Worm (Caenorhabditis elegans) whole organism, L4 larva: ENCODE data around the gene prx-19.
A peak's percentile ranks its signal among the peaks of the same experiment; 100 is the strongest.

Experiments used
- F10B5.3 ChIP-seq: sonication (generic microtip); optimal IDR thresholded peaks from 2 replicates; lab custom pipeline; 2016; ENCODE audit warnings: mild to moderate bottlenecking, missing genetic modification characterization, missing compliant biosample characterization
- F44E2.7 ChIP-seq: fragments of 200-800 bp; sonication (Bioruptor generic); IDR thresholded peaks from 2 replicates; pipeline ENCODE4 v2.1.2; 2022; ENCODE audit warnings: missing genetic modification characterization, missing compliant biosample characterization
- T20F7.1 ChIP-seq: fragments of 200-800 bp; sonication (Bioruptor generic); optimal IDR thresholded peaks from 2 replicates; lab custom pipeline; 2018; ENCODE audit warnings: mild to moderate bottlenecking, missing genetic modification characterization, missing compliant biosample characterization
- T26A8.4 ChIP-seq: fragments of 200-800 bp; sonication (Bioruptor generic); IDR thresholded peaks from 2 replicates; pipeline ENCODE4 v1.3.6; 2022; ENCODE audit warnings: missing genetic modification characterization, missing compliant biosample characterization
- Y75B8A.6 ChIP-seq: fragments of 200-800 bp; sonication (Bioruptor generic); IDR thresholded peaks from 2 replicates; pipeline ENCODE4 v1.3.6; 2022; ENCODE audit warnings: missing genetic modification reagents, missing genetic modification characterization, missing compliant biosample characterization
- aha-1 ChIP-seq: fragments of 150-350 bp; peaks from one replicate; lab custom pipeline; 2014; ENCODE audit warnings: missing biosample characterization, missing genetic modification characterization
- ama-1 ChIP-seq: fragments of 150-350 bp; optimal IDR thresholded peaks from 2 replicates; lab custom pipeline; 2014; ENCODE audit warnings: inconsistent platforms, mixed read lengths
- arid-1 ChIP-seq: fragments of 200-800 bp; sonication (Bioruptor generic); conservative IDR thresholded peaks from 2 replicates; pipeline ENCODE4 v1.3.6; 2022; ENCODE audit warnings: missing genetic modification reagents, missing genetic modification characterization, missing compliant biosample characterization
- ceh-20 ChIP-seq: fragments of 200-800 bp; sonication (Bioruptor generic); IDR thresholded peaks from 2 replicates; pipeline ENCODE4 v1.3.6; 2022; ENCODE audit warnings: missing genetic modification reagents, missing genetic modification characterization, missing compliant biosample characterization
- ceh-28 ChIP-seq: fragments of 150-350 bp; optimal IDR thresholded peaks from 2 replicates; lab custom pipeline; 2014; ENCODE audit warnings: missing biosample characterization, missing genetic modification reagents, missing genetic modification characterization
- ceh-32 ChIP-seq: sonication (generic microtip); optimal IDR thresholded peaks from 2 replicates; lab custom pipeline; 2016; ENCODE audit warnings: mild to moderate bottlenecking, missing genetic modification characterization, missing compliant biosample characterization; ENCODE audit not compliant: poor library complexity
- ceh-44 ChIP-seq: fragments of 200-800 bp; sonication (Bioruptor generic); IDR thresholded peaks from 2 replicates; pipeline ENCODE4 v1.3.6; 2022; ENCODE audit warnings: missing genetic modification reagents, missing genetic modification characterization, missing compliant biosample characterization
- ceh-62 ChIP-seq: sonication (generic microtip); optimal IDR thresholded peaks from 2 replicates; lab custom pipeline; 2017; ENCODE audit warnings: missing biosample characterization, missing genetic modification characterization
- ctbp-1 ChIP-seq: fragments of 200-800 bp; sonication (Bioruptor generic); IDR thresholded peaks from 2 replicates; pipeline ENCODE4 v1.3.6; 2022; ENCODE audit warnings: missing genetic modification reagents, missing genetic modification characterization, missing compliant biosample characterization
- daf-12 ChIP-seq: fragments of 150-350 bp; optimal IDR thresholded peaks from 2 replicates; lab custom pipeline; 2014; ENCODE audit warnings: missing biosample characterization, missing genetic modification reagents, missing genetic modification characterization
- daf-19 ChIP-seq: fragments of 200-800 bp; sonication (Bioruptor generic); conservative IDR thresholded peaks from 2 replicates; pipeline ENCODE4 v1.3.6; 2022; ENCODE audit warnings: missing genetic modification characterization, missing compliant biosample characterization
- daf-8 ChIP-seq: fragments of 200-800 bp; sonication (Bioruptor generic); IDR thresholded peaks from 2 replicates; pipeline ENCODE4 v1.3.6; 2022; ENCODE audit warnings: missing genetic modification characterization, missing compliant biosample characterization
- dmd-6 ChIP-seq: fragments of 200-800 bp; sonication (Bioruptor generic); IDR thresholded peaks from 2 replicates; pipeline ENCODE4 v1.3.6; 2022; ENCODE audit warnings: missing genetic modification reagents, missing genetic modification characterization, missing compliant biosample characterization
- dmd-8 ChIP-seq: fragments of 200-800 bp; sonication (Bioruptor generic); IDR thresholded peaks from 2 replicates; pipeline ENCODE4 v1.3.6; 2022; ENCODE audit warnings: missing genetic modification characterization, missing compliant biosample characterization
- dpl-1 ChIP-seq: fragments of 150-350 bp; optimal IDR thresholded peaks from 2 replicates; lab custom pipeline; 2014; ENCODE audit warnings: missing biosample characterization, missing genetic modification reagents, missing genetic modification characterization
- dve-1 ChIP-seq: sonication (generic microtip); optimal IDR thresholded peaks from 2 replicates; lab custom pipeline; 2017; ENCODE audit warnings: antibody characterized with exemption, mild to moderate bottlenecking, missing genetic modification characterization, missing compliant biosample characterization; ENCODE audit not compliant: insufficient read depth
- fkh-10 ChIP-seq: fragments of 150-350 bp; optimal IDR thresholded peaks from 2 replicates; lab custom pipeline; 2014; ENCODE audit warnings: missing biosample characterization, missing genetic modification reagents, missing genetic modification characterization
- fos-1 ChIP-seq: fragments of 150-350 bp; optimal IDR thresholded peaks from 2 replicates; lab custom pipeline; 2014; ENCODE audit warnings: missing biosample characterization, missing genetic modification characterization
- hif-1 ChIP-seq, 2 experiments: sonication (generic microtip); optimal IDR thresholded peaks; 2 replicates each; lab custom pipeline; 2016 to 2017; ENCODE audit warnings: missing compliant biosample characterization in 2 of 2, missing genetic modification characterization in 2 of 2, missing genetic modification reagents in 2 of 2, missing genotype in 2 of 2, mild to moderate bottlenecking in 1 of 2
- hlh-11 ChIP-seq: fragments of 200-800 bp; sonication (Bioruptor generic); optimal IDR thresholded peaks from 2 replicates; lab custom pipeline; 2018; ENCODE audit warnings: mild to moderate bottlenecking, missing genetic modification characterization, missing compliant biosample characterization
- hlh-30 ChIP-seq: sonication (generic microtip); optimal IDR thresholded peaks from 2 replicates; lab custom pipeline; 2017; ENCODE audit warnings: antibody characterized with exemption, mild to moderate bottlenecking, missing genetic modification characterization, missing compliant biosample characterization; ENCODE audit not compliant: insufficient read depth
- jun-1 ChIP-seq: fragments of 150-350 bp; optimal IDR thresholded peaks from 2 replicates; lab custom pipeline; 2014; ENCODE audit warnings: missing biosample characterization, missing genetic modification reagents, missing genetic modification characterization
- lim-7 ChIP-seq: fragments of 200-800 bp; sonication (Bioruptor generic); IDR thresholded peaks from 2 replicates; pipeline ENCODE4 v1.3.6; 2022; ENCODE audit warnings: missing genetic modification characterization, missing compliant biosample characterization
- lin-1 ChIP-seq: fragments of 200-800 bp; sonication (Bioruptor generic); IDR thresholded peaks from 2 replicates; pipeline ENCODE4 v1.3.6; 2022; ENCODE audit warnings: missing genetic modification reagents, missing genetic modification characterization, missing compliant biosample characterization
- lin-29 ChIP-seq: fragments of 200-800 bp; sonication (Bioruptor generic); IDR thresholded peaks from 2 replicates; pipeline ENCODE4 v1.3.6; 2022; ENCODE audit warnings: missing genetic modification reagents, missing genetic modification characterization, missing compliant biosample characterization
- lsy-2 ChIP-seq, 2 experiments: fragments of 150-350 bp in 1 of 2; sonication (generic microtip) in 1 of 2; optimal IDR thresholded peaks; 2 replicates each; lab custom pipeline; 2014 to 2017; ENCODE audit warnings: missing biosample characterization in 2 of 2, missing genetic modification characterization in 2 of 2
- madf-5 ChIP-seq, 2 experiments: fragments of 200-800 bp; sonication (Bioruptor generic); IDR thresholded peaks; 2 replicates each; pipeline ENCODE4 v1.3.6; 2022; ENCODE audit warnings: missing compliant biosample characterization in 2 of 2, missing genetic modification characterization in 2 of 2
- mes-2 ChIP-seq: sonication (generic microtip); optimal IDR thresholded peaks from 2 replicates; lab custom pipeline; 2016; ENCODE audit warnings: missing genotype, mild to moderate bottlenecking, missing genetic modification characterization, missing compliant biosample characterization; ENCODE audit not compliant: poor library complexity, severe bottlenecking
- mxl-2 ChIP-seq: fragments of 200-800 bp; sonication (Bioruptor generic); conservative IDR thresholded peaks from 2 replicates; pipeline ENCODE4 v1.3.6; 2022; ENCODE audit warnings: missing genetic modification reagents, missing genetic modification characterization, missing compliant biosample characterization
- mxl-3 ChIP-seq: fragments of 200-800 bp; sonication (Bioruptor generic); optimal IDR thresholded peaks from 2 replicates; lab custom pipeline; 2018; ENCODE audit warnings: mild to moderate bottlenecking, missing genetic modification characterization, missing compliant biosample characterization
- nhr-10 ChIP-seq: fragments of 150-350 bp; optimal IDR thresholded peaks from 2 replicates; lab custom pipeline; 2014; ENCODE audit warnings: missing biosample characterization, missing genetic modification characterization
- nhr-11 ChIP-seq: fragments of 150-350 bp; optimal IDR thresholded peaks from 2 replicates; lab custom pipeline; 2014; ENCODE audit warnings: missing biosample characterization, missing genetic modification characterization
- nhr-25 ChIP-seq: sonication (generic microtip); optimal IDR thresholded peaks from 2 replicates; lab custom pipeline; 2017; ENCODE audit warnings: missing genetic modification characterization, mild to moderate bottlenecking, missing compliant biosample characterization, antibody characterized with exemption, moderate library complexity, borderline replicate concordance; ENCODE audit not compliant: insufficient read depth
- nhr-28 ChIP-seq: fragments of 150-350 bp; optimal IDR thresholded peaks from 2 replicates; lab custom pipeline; 2014; ENCODE audit warnings: missing biosample characterization, missing genetic modification characterization
- nhr-76 ChIP-seq: fragments of 150-350 bp; optimal IDR thresholded peaks from 2 replicates; lab custom pipeline; 2014; ENCODE audit warnings: missing biosample characterization, missing genetic modification characterization
- nhr-77 ChIP-seq: fragments of 150-350 bp; optimal IDR thresholded peaks from 2 replicates; lab custom pipeline; 2014; ENCODE audit warnings: missing biosample characterization, missing genetic modification characterization
- saeg-2 ChIP-seq: fragments of 200-800 bp; sonication (Bioruptor generic); IDR thresholded peaks from 2 replicates; pipeline ENCODE4 v1.3.6; 2022; ENCODE audit warnings: missing genetic modification reagents, missing genetic modification characterization, missing compliant biosample characterization
- spr-3 ChIP-seq: fragments of 200-800 bp; sonication (Bioruptor generic); optimal IDR thresholded peaks from 2 replicates; lab custom pipeline; 2018; ENCODE audit warnings: mild to moderate bottlenecking, missing genetic modification characterization, missing compliant biosample characterization
- unc-39 ChIP-seq: sonication (generic microtip); optimal IDR thresholded peaks from 2 replicates; lab custom pipeline; 2017; ENCODE audit warnings: missing biosample characterization, missing genetic modification characterization
- unc-62 ChIP-seq, 3 experiments: fragments of 150-350 bp in 1 of 3; sonication (generic microtip); optimal IDR thresholded peaks in 2 of 3; peaks in 1 of 3; 1 replicate in 1 of 3; 2 replicates in 2 of 3; lab custom pipeline; 2014 to 2017; ENCODE audit warnings: missing biosample characterization in 3 of 3, missing genetic modification characterization in 3 of 3, missing genetic modification reagents in 3 of 3, missing genotype in 1 of 3
- vab-7 ChIP-seq: fragments of 200-800 bp; sonication (Bioruptor generic); IDR thresholded peaks from 2 replicates; pipeline ENCODE4 v1.3.6; 2022; ENCODE audit warnings: missing genetic modification reagents, missing genetic modification characterization, missing compliant biosample characterization
- zfp-3 ChIP-seq: fragments of 200-800 bp; sonication (Bioruptor generic); conservative IDR thresholded peaks from 2 replicates; pipeline ENCODE4 v1.3.6; 2022; ENCODE audit warnings: missing genetic modification reagents, missing genetic modification characterization, missing compliant biosample characterization
- ztf-11 ChIP-seq: fragments of 150-350 bp; optimal IDR thresholded peaks from 2 replicates; lab custom pipeline; 2014; ENCODE audit warnings: missing biosample characterization, missing genetic modification characterization

prx-19 gene

DNA sequence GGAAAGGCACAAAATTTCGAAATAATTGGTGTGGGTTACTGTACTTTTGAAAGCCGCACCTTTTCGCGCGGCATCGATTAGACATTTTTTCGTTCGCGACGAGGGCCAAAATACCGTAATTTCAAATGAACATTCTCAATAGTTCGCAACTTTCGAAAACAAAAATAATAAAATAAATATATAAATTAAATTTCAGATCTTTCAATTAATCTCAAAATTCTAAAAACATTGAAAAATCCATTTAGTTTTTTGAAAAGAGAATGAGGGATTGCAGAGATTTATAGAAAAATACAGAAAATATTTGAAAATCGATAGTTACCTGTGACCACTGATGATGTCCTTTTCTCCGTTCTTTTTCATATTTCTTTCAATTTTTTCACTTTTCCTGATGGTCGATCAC lies 23.0 kb downstream of the prx-19 start, which contains the start of gene K02D10.8:
Gene K02D10.8, plus strand, starts transcription at position 301 of the 400 bp plus-strand sequence.
- TF ChIP-seq arid-1 (GFP tag; lab: Robert Waterston, UW) (no peak), spr-3 (GFP tag; lab: Kevin White, UChicago) (no peak), mxl-2 (GFP tag; lab: Robert Waterston, UW) (no peak), unc-39 (tag; lab: Kevin White, UChicago) (no peak), Y75B8A.6 (GFP tag; lab: Robert Waterston, UW) (no peak), jun-1 (tag; lab: Kevin White, UChicago) (no peak), ceh-44 (GFP tag; lab: Robert Waterston, UW) (no peak), fkh-10 (GFP tag; lab: Kevin White, UChicago) (no peak), daf-8 (GFP tag; lab: Robert Waterston, UW) (no peak), nhr-76 (tag; lab: Kevin White, UChicago) (no peak), lin-1 (GFP tag; lab: Robert Waterston, UW) (no peak), madf-5 (GFP tag; IDR thresholded peaks at IDR 0.05; lab: Robert Waterston, UW) (no peak), hif-1 (tag; optimal IDR thresholded peaks at IDR 0.05; lab: Kevin White, UChicago) (no peak), daf-12 (tag; lab: Kevin White, UChicago) (no peak), daf-19 (GFP tag; lab: Robert Waterston, UW) (no peak), zfp-3 (GFP tag; lab: Robert Waterston, UW) (no peak), dmd-8 (GFP tag; lab: Robert Waterston, UW) (no peak), ama-1 (lab: Kevin White, UChicago) (no peak), lin-29 (GFP tag; lab: Robert Waterston, UW) (no peak)

- TF ChIP-seq dve-1 (tag; lab: Kevin White, UChicago) (peak; percentile 63), ctbp-1 (GFP tag; lab: Robert Waterston, UW) (no peak), lsy-2 (tag; optimal IDR thresholded peaks at IDR 0.05; lab: Kevin White, UChicago) (peak in 1 of 2 experiments; percentile 63), ama-1 (lab: Kevin White, UChicago) (no peak), hlh-30 (tag; lab: Kevin White, UChicago) (peak; percentile 92), F44E2.7 (GFP tag; lab: Robert Waterston, UW) (peak; percentile 64; the same call in 1 of the 2 replicates), dmd-6 (GFP tag; lab: Robert Waterston, UW) (peak; percentile 81), ceh-20 (GFP tag; lab: Robert Waterston, UW) (peak; percentile 76; the same call in 1 of the 2 replicates), mes-2 (tag; lab: Kevin White, UChicago) (peak; percentile 29), nhr-77 (peak; percentile 78), nhr-11 (tag; lab: Kevin White, UChicago) (peak; percentile 64), ceh-62 (tag; lab: Kevin White, UChicago) (no peak), fos-1 (no peak), T20F7.1 (GFP tag; lab: Kevin White, UChicago) (no peak), ceh-32 (tag; lab: Kevin White, UChicago) (no peak), daf-8 (GFP tag; lab: Robert Waterston, UW) (no peak), ztf-11 (tag; lab: Kevin White, UChicago) (no peak), nhr-10 (no peak), ceh-28 (tag; lab: Kevin White, UChicago) (no peak), saeg-2 (peak; percentile 75), nhr-28 (tag; lab: Kevin White, UChicago) (peak; percentile 78), mxl-3 (peak; percentile 47), mxl-2 (GFP tag; lab: Robert Waterston, UW) (no peak), fkh-10 (GFP tag; lab: Kevin White, UChicago) (no peak), vab-7 (GFP tag; lab: Robert Waterston, UW) (0 out of 2 replicates have a peak, but pooled peaks have one; percentile 10), lim-7 (no peak), hlh-11 (peak; percentile 86), unc-62 (GFP tag; optimal IDR thresholded peaks at IDR 0.05 in 1 of 2; lab: Kevin White, UChicago) (peak in 1 of 2 experiments; percentile 62), unc-62 (tag; optimal IDR thresholded peaks at IDR 0.05; lab: Kevin White, UChicago) (no peak), F10B5.3 (tag; lab: Kevin White, UChicago) (no peak), T26A8.4 (no peak), dpl-1 (peak; percentile 31), aha-1 (tag; lab: Kevin White, UChicago) (peak; percentile 96), nhr-25 (tag; lab: Kevin White, UChicago) (no peak)
Observed at ce11 chrIII:8785426-8785825, 23.7 kb downstream of the prx-19 start.
